Fruit fly (Drosophila melanogaster) whole organism, pupa: ENCODE measurements around the gene ppk27.

Source experiments
- CG9948 ChIP-seq: fragments of 200-800 bp; sonication (Bioruptor generic); optimal IDR thresholded peaks from 2 replicates; lab custom pipeline; 2018; ENCODE audit warnings: missing biosample characterization, mild to moderate bottlenecking, missing genetic modification characterization, moderate library complexity
- gl ChIP-seq: fragments of 200-800 bp; sonication (Bioruptor generic); optimal IDR thresholded peaks from 2 replicates; lab custom pipeline; 2018; ENCODE audit warnings: missing biosample characterization, mild to moderate bottlenecking, missing genetic modification characterization

- TF ChIP-seq CG9948 (tag; lab: Kevin White, UChicago) (no peak), gl (tag; lab: Kevin White, UChicago) (no peak)
Observed at dm6 chr3L:3713725-3714124, 41.3 kb downstream of the ppk27 start, which contains the start of gene CG43089.
